Fruit fly (Drosophila melanogaster): ENCODE measurements around the gene wake.

The wake gene

DNA sequence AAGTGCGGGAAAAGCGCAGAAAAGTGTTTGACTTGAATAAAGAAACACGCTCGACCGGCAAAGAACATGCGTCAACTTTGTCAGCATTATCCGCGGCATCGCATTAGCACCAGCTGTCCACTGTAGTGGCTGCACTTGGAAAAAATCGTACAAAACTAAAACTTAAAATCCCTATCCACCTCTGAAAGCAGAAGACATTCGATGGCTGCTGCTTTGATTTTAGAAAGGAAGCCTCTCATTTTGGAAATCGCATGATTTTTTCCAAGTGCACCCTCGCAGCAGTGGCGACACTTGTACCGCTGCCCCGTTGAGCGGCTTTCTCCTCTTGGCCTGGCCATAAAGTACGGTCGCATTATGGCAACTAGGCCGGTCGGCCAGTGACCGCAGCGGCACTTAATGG, 24.7 kb downstream of the wake start (continued):
- peak; percentile 26; the same call in 1 of the 2 replicates for TF ChIP-seq danr (GFP tag; IDR thresholded peaks at IDR 0.05)
- TF ChIP-seq gt (GFP tag; IDR thresholded peaks at IDR 0.05), result no peak
- no peak for TF ChIP-seq CG9609 (GFP tag; optimal IDR thresholded peaks at IDR 0.05)
- no peak for TF ChIP-seq CG7987 (GFP tag; optimal IDR thresholded peaks at IDR 0.05)
- no peak for TF ChIP-seq MTF-1 (GFP tag; optimal IDR thresholded peaks at IDR 0.05; ENCODE audit: borderline replicate concordance)
- TF ChIP-seq CG33557 (GFP tag; optimal IDR thresholded peaks at IDR 0.05), result no peak
- TF ChIP-seq H2.0 (GFP tag; IDR thresholded peaks at IDR 0.05), result peak; percentile 54
- peak; percentile 40 to 75 for TF ChIP-seq bsh (GFP tag; optimal IDR thresholded peaks at IDR 0.05)
- peak; percentile 44 for TF ChIP-seq CG14441 (GFP tag; IDR thresholded peaks at IDR 0.05)
- TF ChIP-seq Sry-β (GFP tag; optimal IDR thresholded peaks at IDR 0.05), result no peak
- TF ChIP-seq Gug (GFP tag; IDR thresholded peaks at IDR 0.05), result peak; percentile 62; the same call in 3 of the 4 replicates
- TF ChIP-seq CG10959 (GFP tag; IDR thresholded peaks at IDR 0.05), result 0 out of 2 replicates have a peak, but pooled peaks have one; percentile 43
- TF ChIP-seq CG9876 (GFP tag; optimal IDR thresholded peaks at IDR 0.05), result peak; percentile 34
- TF ChIP-seq tio (GFP tag; optimal IDR thresholded peaks at IDR 0.05), result peak; percentile 8
- peak; percentile 32 for TF ChIP-seq NC2β (GFP tag; optimal IDR thresholded peaks at IDR 0.05)
- TF ChIP-seq CG4617 (GFP tag; optimal IDR thresholded peaks at IDR 0.05; ENCODE audit: borderline replicate concordance), result no peak
- peak; percentile 26 for TF ChIP-seq CG12769 (tag; optimal IDR thresholded peaks at IDR 0.05)
- peak; percentile 59 for TF ChIP-seq CG17359 (tag; optimal IDR thresholded peaks at IDR 0.05)
- no peak for TF ChIP-seq CG8290 (GFP tag; optimal IDR thresholded peaks at IDR 0.05)
- peak in 1 of 2 experiments; percentile 33 for TF ChIP-seq CG8290 (tag; optimal IDR thresholded peaks at IDR 0.05)
- TF ChIP-seq phol (tag; optimal IDR thresholded peaks at IDR 0.05), result peak; percentile 48
- TF ChIP-seq CG17612 (GFP tag; IDR thresholded peaks at IDR 0.05), result no peak
- no peak for TF ChIP-seq gcm2 (GFP tag; optimal IDR thresholded peaks at IDR 0.05)
- no peak for TF ChIP-seq pan (optimal IDR thresholded peaks at IDR 0.05)
- TF ChIP-seq pan (GFP tag; optimal IDR thresholded peaks at IDR 0.05 in 1 of 2, IDR thresholded peaks at IDR 0.05 in 1 of 2), result peak in 1 of 2 experiments; percentile 34
- TF ChIP-seq Xrp1 (GFP tag; IDR thresholded peaks at IDR 0.05), result peak; percentile 37; the same call in 1 of the 2 replicates
- no peak for TF ChIP-seq B-H2 (GFP tag; optimal IDR thresholded peaks at IDR 0.05)
- TF ChIP-seq CG34376 (GFP tag; optimal IDR thresholded peaks at IDR 0.05), result no peak
- TF ChIP-seq bab2 (GFP tag; optimal IDR thresholded peaks at IDR 0.05), result peak; percentile 44
- no peak for TF ChIP-seq luna (GFP tag; optimal IDR thresholded peaks at IDR 0.05)
- TF ChIP-seq CG3065 (GFP tag; optimal IDR thresholded peaks at IDR 0.05), result no peak
- no peak for TF ChIP-seq CrebB (tag; optimal IDR thresholded peaks at IDR 0.05)
- TF ChIP-seq HLH54F (GFP tag; optimal IDR thresholded peaks at IDR 0.05), result peak; percentile 16
- no peak for TF ChIP-seq CHES-1-like (GFP tag; optimal IDR thresholded peaks at IDR 0.05)
- peak; percentile 45 for TF ChIP-seq CG2712 (tag; optimal IDR thresholded peaks at IDR 0.05)
- peak; percentile 33 for TF ChIP-seq CG8388 (GFP tag; optimal IDR thresholded peaks at IDR 0.05)
- no peak for TF ChIP-seq Awh (GFP tag; IDR thresholded peaks at IDR 0.05)
- TF ChIP-seq Xbp1 (GFP tag; optimal IDR thresholded peaks at IDR 0.05), result peak; percentile 56
- peak; percentile 53 for TF ChIP-seq ssp (GFP tag; IDR thresholded peaks at IDR 0.05)
- TF ChIP-seq sim (GFP tag; IDR thresholded peaks at IDR 0.05), result no peak
- TF ChIP-seq fu2 (GFP tag; optimal IDR thresholded peaks at IDR 0.05), result no peak
- 0 out of 3 replicates have a peak, but pooled peaks have one; percentile 31 for TF ChIP-seq sr (GFP tag; IDR thresholded peaks at IDR 0.05)
- TF ChIP-seq HLH4C (GFP tag; IDR thresholded peaks at IDR 0.05; ENCODE audit: partially characterized antibody), result no peak
- no peak for TF ChIP-seq scrt (GFP tag; optimal IDR thresholded peaks at IDR 0.05)
- peak in 1 of 2 experiments; percentile 39 for TF ChIP-seq Hr51 (GFP tag; optimal IDR thresholded peaks at IDR 0.05)
- TF ChIP-seq CG13894 (tag; optimal IDR thresholded peaks at IDR 0.05), result no peak
- no peak for TF ChIP-seq MESR4 (GFP tag; optimal IDR thresholded peaks at IDR 0.05)
- TF ChIP-seq Hmr (GFP tag; optimal IDR thresholded peaks at IDR 0.05), result peak; percentile 14
- no peak for TF ChIP-seq D19B (GFP tag; optimal IDR thresholded peaks at IDR 0.05)
- no peak for TF ChIP-seq Trl (optimal IDR thresholded peaks at IDR 0.05)
- TF ChIP-seq Trl (GFP tag; optimal IDR thresholded peaks at IDR 0.05), result no peak
- no peak for TF ChIP-seq p53 (GFP tag; optimal IDR thresholded peaks at IDR 0.05)
